Fruit fly (Drosophila melanogaster) ovary, adult (tissue): Measurements from ENCODE around the gene path.

Source experiments
- CG17801 ChIP-seq: fragments of 200-800 bp; optimal IDR thresholded peaks from 2 replicates; lab custom pipeline; 2019; ENCODE audit warnings: missing biosample characterization, mild to moderate bottlenecking, missing genetic modification characterization, moderate library complexity; ENCODE audit not compliant: partially characterized antibody

path gene

DNA sequence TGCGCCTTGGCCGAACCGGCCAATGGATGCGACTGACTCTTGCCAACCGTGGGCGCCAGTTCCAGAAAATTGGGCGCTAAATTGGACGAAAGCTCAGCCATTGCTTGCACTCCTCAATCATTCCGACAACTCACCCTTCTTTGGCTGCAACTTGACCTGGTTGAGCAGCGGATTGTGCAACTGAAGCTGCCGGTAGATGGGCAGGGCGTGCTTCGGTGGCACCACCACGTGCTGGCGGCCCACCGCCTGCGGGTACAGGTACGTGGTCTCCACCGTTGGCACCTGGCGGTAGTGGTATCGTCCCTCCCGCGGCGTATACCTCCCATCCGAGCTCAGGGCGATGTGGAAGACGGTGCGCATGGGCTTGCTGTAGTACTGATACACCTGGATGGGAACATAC lies 14.7 kb downstream of the path start:
- no peak for TF ChIP-seq CG17801 (GFP tag; lab: Kevin White, UChicago)

DNA sequence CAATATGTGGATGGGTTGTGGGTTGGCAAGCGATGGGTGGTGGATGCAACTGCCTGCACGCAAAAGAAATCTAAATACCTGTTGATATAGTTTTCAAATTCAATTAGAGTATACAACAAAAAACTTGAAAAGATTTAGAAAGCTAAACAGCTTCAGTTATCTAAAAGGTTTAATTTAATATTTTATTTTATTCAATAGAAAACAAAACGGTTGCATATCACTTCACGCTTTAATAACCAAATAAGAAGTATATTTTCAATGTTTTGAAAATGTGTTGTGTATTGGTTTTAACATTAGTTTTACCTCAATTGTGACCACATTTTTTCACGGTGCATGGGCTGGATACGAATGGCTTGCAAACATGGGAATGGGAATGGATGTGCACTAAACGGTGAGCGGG lies 15.5 kb downstream of the path start:
- TF ChIP-seq CG17801 (GFP tag; lab: Kevin White, UChicago) = no peak

DNA sequence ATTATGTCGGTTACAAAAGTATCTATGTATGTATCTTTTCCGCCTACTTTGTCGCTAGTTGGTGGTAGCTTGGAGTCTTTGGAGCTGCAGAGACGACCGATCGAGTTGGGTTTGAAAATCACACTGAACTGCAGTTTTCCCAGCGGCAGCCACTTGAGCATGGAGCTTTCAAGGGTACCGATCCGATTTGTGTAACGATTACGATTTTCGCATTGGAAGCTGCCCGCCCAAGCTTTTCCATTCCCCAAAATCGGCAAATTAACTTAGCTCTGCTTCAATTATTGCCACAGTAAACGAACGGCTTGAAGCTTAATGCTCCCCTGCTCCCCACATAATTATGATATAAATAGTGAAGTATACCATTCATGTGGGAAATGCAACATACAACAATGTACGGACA lies 16.0 kb downstream of the path start, which contains the start of gene CG32036:
CG32036 (minus strand) TSS at position 101 of the 400 bp plus-strand sequence.
- TF ChIP-seq CG17801 (GFP tag; lab: Kevin White, UChicago) = no peak

DNA sequence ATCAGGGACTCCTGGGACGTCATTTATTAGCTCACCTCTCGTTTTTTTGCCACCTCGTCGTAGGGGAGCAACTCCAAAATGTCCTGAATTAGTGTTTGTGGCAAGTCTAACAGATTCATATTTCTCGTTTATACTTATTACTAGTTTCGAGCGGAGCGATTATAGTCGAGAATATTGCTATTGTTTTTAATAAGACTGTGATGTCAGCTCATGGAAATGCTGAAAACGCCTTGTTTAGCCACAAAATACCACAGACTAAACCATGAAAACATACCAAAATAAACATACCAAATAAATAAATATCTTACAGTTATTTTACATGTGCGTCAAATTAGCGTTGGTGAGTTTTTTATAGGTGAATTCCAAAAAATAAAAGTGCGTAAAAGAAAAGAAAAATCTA lies 17.5 kb downstream of the path start, which contains the start of gene pall:
pall (minus strand) TSS at position 205 of the 400 bp plus-strand sequence.
- TF ChIP-seq CG17801 (GFP tag; lab: Kevin White, UChicago) = peak; percentile 28

DNA sequence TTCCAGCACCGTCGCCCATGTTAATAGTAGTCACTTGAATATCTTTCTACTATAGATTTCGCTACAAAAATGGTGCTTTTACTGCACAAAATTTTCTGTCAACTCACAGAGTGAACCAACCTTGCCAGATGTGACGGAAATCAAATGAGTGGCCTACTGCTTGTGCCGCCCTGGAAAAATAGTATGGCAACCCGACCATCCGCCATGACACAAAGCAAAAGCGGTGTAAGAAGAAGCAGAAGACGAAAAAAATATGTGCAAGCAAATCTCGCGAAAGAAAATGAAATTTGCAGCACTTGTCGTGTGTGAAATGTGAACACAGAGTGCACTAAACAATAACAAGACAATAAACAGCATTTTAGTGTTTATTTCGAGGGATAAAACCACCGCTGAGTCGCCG lies 28.3 kb downstream of the path start, which contains the start of the genes Uch-L5 and Jarid2:
Uch-L5 (minus strand) TSS at position 137 of the 400 bp plus-strand sequence.
Jarid2 (plus strand) TSS at position 210 of the 400 bp plus-strand sequence.
- peak; percentile 79 for TF ChIP-seq CG17801 (GFP tag; lab: Kevin White, UChicago)

DNA sequence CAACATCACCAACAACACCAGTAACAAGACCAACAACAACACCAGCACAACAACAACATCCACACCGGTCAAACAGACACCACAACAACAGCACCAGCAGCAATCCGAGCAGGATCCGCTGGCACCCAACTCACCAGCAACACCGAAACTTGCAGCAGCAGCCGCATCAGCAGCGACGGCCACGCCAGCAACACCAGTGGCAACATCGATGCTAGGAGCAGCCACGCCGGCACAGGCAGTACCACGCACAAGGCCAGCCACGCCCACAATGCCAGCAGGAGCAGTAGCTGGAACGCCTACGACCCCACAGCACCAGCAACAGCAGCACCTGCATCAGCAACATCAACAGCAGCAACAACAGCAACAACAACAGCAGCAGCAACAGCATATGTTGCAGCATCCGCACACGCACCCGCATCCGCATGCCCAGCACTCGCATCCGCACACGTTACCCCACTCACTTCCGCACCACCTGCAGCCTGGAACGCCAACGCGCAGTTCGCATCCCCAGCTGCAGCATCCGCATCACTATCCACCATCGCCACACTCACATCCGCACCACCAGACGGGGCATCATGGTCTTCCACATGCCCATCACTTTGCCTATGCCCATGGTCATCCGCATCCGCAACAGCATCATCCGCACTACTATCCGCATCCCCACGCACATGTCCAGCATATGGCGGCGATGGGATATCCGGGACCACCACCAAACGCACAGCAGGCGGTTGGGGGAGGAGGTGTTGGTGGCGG lies 33.8 kb downstream of the path start:
- TF ChIP-seq CG17801 (GFP tag; lab: Kevin White, UChicago) = no peak

DNA sequence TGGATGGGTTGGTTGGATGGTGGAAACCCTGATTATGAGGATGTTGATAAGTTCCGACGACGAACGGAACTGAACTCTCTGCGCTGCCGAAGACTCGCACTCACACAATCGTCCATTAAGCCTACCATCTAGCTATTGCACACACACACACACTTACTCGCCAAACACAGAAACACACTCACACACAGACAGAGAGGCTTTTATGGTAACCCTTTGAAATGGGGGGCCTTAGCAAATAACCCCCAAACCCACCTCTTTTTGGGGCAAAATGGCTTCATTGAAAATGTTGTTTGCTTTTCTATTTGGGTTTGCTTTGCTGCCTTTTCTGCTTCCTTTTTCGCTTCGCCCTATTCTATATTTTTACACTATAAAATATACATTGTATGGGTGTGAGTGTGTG lies 36.0 kb downstream of the path start:
- no peak for TF ChIP-seq CG17801 (GFP tag; lab: Kevin White, UChicago)

DNA sequence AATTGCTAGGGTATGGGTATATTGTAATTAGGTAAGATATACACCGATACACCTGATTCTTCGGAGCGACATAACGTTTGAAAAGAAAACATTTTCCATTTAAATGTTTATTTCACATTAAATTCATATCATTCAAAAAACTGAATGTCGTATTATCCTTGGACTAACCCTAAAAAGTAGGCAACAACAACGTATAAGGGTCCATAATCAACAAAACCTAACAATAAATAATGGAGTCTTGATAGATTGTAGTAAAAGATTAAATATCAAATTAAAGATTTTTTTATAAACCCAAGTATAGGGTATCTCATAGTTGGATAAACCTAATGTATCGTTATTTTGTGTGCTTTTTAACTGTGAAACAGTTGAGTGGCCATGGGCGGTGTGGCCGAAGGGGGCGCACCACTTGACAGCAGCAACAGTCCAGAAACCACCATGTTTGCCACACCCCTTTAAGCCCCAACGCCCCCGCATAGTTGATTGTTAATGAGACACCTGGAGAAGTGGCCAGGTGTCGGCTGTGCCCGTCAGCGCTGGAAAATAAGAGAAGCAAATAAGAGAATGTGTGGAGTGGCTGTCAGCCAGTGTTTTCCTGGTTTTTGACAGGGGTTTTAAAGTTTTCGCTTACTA lies 36.8 kb downstream of the path start:
- no peak for TF ChIP-seq CG17801 (GFP tag; lab: Kevin White, UChicago)

DNA sequence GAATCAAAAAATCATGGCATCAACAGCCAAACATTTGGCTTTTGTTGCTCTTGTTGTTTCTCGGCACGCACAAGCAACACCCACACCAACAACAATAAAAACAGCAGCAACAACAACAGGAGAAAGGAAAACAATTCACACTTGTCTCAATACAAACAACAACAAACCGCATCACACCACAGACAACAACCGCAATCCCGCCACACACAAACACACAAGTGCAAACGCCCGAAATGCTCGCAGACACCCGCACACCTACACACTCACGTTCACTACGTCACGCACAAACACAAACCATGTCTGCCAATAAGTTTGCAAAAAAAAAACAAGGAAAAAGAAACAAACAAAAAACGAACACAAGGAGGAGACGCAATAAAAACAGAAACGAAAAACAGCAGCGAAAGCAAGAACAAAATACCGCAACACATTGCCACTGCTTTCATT lies 37.3 kb downstream of the path start:
- no peak for TF ChIP-seq CG17801 (GFP tag; lab: Kevin White, UChicago)

DNA sequence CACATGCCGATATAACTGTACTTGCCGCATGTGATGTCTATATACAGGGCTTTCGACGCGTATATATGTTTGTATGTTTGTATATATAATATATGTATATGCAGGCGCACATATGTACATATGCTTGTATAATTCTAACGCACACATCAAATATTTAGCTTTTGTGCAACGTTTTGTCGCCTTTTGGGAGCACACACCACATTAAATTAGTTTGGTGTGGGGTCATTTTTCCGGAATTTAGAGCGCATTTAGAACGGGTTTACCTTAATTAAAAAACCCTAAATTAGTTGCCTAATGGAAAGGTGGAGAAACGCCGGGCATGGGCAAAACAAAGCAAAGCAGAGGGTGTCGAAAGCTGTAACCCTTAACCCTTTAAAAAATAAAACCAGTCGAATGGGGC lies 37.9 kb downstream of the path start:
- TF ChIP-seq CG17801 (GFP tag; lab: Kevin White, UChicago) = no peak

DNA sequence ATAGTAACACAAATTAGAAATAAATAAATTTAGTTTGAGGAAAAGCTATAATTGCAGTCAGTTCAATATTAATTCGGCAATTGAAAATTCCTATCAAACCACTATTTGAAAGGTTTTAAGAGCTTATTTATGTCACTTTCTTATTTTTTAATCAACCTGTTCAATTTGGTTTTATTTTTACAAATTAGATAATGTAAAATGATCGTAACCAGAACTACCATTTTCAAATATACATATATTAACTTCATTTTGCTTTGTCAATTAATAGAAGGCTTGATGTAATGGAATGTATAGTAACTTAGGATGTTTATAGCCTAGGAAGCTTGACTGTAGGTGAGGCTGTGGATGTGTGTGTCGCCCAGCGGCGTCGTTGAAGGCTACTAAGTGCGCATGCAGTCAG lies 38.5 kb downstream of the path start:
- no peak for TF ChIP-seq CG17801 (GFP tag; lab: Kevin White, UChicago)

DNA sequence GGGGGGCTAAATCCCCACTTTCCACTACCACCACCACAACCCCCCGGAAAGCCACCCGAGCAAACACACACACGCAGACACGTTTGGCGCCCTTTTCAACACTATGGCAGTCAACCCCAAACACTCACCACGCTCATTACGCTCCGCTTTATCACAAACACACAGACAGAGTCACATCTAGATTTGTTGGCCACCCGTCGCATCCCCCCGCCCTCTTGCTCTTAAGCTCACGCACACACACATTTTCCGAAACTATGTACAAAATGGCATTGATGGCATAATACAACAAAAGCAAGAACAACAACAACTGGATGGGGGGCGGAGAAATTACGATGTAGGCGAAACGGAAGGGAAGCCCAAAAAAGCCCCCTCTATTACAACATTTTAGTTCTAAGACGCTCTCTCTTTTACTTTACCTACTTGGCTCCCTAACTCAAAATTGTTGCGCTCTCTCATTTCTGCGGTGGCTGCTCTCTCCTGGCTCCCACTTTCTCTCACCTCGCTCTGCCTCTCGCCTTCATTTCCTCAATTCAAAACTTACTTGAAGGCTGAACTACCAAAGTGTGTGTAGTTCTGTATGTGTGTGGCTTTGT lies 39.4 kb downstream of the path start:
- TF ChIP-seq CG17801 (GFP tag; lab: Kevin White, UChicago) = no peak

DNA sequence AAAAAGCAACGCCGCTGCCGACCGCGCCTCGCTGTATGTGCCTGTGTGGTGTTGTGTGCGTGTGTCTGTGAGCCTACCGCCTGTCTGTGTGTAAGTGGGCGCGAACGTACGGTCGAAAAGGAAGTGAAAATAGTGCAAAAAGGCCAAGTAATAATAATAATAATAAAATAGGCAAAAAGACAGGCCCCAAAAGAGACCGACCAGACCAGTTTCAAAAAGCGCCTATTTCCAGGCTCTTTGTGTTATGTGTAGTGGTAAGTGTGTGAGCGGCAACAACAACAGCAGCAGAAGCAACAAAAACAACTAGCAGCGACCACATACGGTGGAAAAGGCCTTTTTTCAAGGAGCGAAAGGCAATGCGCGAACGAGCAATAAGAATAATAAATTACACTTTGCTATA lies 42.3 kb downstream of the path start:
- no peak for TF ChIP-seq CG17801 (GFP tag; lab: Kevin White, UChicago)

DNA sequence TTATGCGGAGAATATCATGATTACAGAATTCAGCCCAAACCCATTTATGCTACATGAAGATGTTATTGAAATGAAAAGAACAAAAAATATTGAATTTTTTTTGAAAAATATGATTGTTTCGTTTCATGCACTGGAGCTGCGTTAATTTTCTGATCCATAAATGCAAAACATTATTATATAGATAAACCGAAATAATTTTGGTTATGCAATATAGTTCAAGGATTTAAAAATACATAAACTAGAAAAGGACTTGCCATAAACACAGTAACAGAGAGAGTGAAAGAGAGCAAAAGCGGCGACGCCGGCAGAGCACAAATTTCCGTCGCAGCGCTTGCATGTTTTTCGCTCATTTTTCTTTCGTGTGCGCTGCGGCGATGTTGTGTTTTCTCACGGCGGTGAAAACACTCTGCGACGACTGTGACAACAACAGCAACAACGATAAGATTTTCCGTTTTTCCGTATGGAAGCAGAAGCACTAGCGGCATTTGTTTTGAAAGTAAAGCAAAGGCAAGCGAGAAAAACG lies 42.8 kb downstream of the path start:
- peak; percentile 89 for TF ChIP-seq CG17801 (GFP tag; lab: Kevin White, UChicago)

DNA sequence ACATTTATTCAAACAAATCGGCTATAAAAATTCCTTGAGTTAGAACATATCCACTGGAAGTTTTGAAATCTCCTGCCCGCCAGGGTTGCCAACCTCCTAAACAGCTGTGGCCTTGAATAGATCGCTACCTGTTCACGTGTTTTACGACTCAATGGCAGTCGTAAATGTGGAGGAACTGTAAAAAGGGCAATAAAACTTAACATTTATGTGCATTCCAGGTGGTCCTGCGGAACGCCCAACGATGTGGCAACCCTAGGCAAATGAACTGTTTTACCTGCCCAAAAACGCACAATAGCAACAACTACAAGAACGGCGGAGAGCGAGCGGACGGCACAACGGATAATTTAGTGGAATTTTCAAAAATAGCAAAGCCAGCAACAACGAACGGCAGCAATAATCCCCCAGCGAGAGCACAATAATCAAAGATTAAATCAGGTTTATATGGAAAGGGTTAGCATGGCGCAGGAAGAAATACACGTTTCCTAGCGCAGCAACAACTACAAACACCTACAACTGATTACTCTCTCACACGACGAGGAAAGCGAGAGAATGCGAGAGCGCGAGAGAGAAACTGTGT lies 43.4 kb downstream of the path start:
- TF ChIP-seq CG17801 (GFP tag; lab: Kevin White, UChicago) = no peak
